Worm (Caenorhabditis elegans) whole organism, L4/young adult: ENCODE results near the gene sec-16A.2.

Source experiments
- W03F9.2 ChIP-seq: fragments of 150-350 bp; optimal IDR thresholded peaks from 2 replicates; lab custom pipeline; 2014; ENCODE audit warnings: missing biosample characterization, missing genetic modification characterization
- him-1 ChIP-seq: sonication (generic microtip); optimal IDR thresholded peaks from 2 replicates; lab custom pipeline; 2016; ENCODE audit warnings: missing genotype, missing genetic modification reagents, missing genetic modification characterization, missing compliant biosample characterization

DNA sequence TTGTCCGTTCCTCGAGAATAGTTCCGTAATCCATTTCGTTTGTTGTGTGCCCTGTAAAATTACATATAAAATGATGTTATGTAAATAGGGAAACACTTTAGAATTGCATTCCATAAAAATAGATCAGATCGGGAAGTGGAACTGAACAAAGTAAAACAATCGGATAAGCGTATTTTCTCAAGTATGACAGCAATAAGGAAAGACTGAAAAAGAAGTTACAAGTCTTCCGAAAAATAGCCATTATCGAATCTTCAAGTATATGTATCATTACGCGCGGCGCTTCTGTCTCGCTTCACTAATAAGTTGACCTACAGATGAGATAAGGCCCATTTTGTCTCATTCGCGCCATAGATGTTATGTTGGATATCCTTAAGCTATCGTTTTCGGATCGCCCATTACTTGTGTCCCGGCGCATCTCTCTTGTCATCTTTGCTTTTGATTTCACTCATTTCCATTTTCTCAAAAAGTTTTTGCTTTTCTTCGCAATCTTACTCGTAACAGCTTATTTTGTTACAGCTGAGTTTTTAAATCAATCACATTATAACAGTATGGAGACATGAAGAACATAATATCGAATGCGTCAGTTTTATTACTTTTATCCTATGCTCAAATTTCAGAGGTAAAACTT, 1.8 kb upstream of the sec-16A.2 start, which contains the start of the genes fis-2 and F13B9.2:
- TF ChIP-seq W03F9.2: no peak
- no peak for TF ChIP-seq him-1 (tag; lab: Kevin White, UChicago)
